Fruit fly (Drosophila melanogaster) whole organism, embryonic: ENCODE measurements around the gene CG6142.

Source experiments
- Bdp1 ChIP-seq: fragments of 200-800 bp; sonication (Bioruptor generic); optimal IDR thresholded peaks from 3 replicates; lab custom pipeline; 2016; ENCODE audit warnings: missing biosample characterization, missing genetic modification characterization
- BtbVII ChIP-seq: fragments of 200-800 bp; sonication (Bioruptor generic); optimal IDR thresholded peaks from 3 replicates; lab custom pipeline; 2017; ENCODE audit warnings: missing biosample characterization, mild to moderate bottlenecking, missing genetic modification characterization
- CG10654 ChIP-seq: fragments of 200-800 bp; sonication (Bioruptor generic); optimal IDR thresholded peaks from 2 replicates; lab custom pipeline; 2016; ENCODE audit warnings: missing biosample characterization, missing genetic modification characterization
- CG11696 ChIP-seq: fragments of 200-800 bp; sonication (Bioruptor generic); IDR thresholded peaks from 2 replicates; pipeline ENCODE4 v1.3.6; 2022; ENCODE audit warnings: missing biosample characterization, missing genetic modification characterization
- CG11723 ChIP-seq: fragments of 200-800 bp; sonication (Bioruptor generic); optimal IDR thresholded peaks from 2 replicates; lab custom pipeline; 2017; ENCODE audit warnings: missing biosample characterization, mild to moderate bottlenecking, missing genetic modification characterization
- CG12769 ChIP-seq: fragments of 200-800 bp; sonication (Bioruptor generic); optimal IDR thresholded peaks from 2 replicates; lab custom pipeline; 2019; ENCODE audit warnings: missing biosample characterization, mild to moderate bottlenecking, missing genetic modification characterization, moderate library complexity
- CG13624 ChIP-seq: fragments of 200-800 bp; sonication (Bioruptor generic); optimal IDR thresholded peaks from 2 replicates; lab custom pipeline; 2016; ENCODE audit warnings: missing biosample characterization, missing genetic modification characterization
- CG14965 ChIP-seq: fragments of 200-800 bp; sonication (Bioruptor generic); optimal IDR thresholded peaks from 2 replicates; lab custom pipeline; 2016; ENCODE audit warnings: missing biosample characterization, missing genetic modification characterization, borderline replicate concordance
- CG15601 ChIP-seq: fragments of 200-800 bp; sonication (Bioruptor generic); optimal IDR thresholded peaks from 3 replicates; lab custom pipeline; 2019; ENCODE audit warnings: missing biosample characterization, mild to moderate bottlenecking, missing genetic modification characterization, moderate library complexity
- CG1603 ChIP-seq: fragments of 200-800 bp; sonication (Bioruptor generic); optimal IDR thresholded peaks from 2 replicates; lab custom pipeline; 2019; ENCODE audit warnings: missing biosample characterization, mild to moderate bottlenecking, missing genetic modification characterization, moderate library complexity
- CG16779 ChIP-seq: fragments of 200-800 bp; sonication (Bioruptor generic); IDR thresholded peaks from 2 replicates; pipeline ENCODE4 v1.3.6; 2022; ENCODE audit warnings: missing biosample characterization, missing genetic modification characterization
- CG18764 ChIP-seq: fragments of 200-800 bp; sonication (Bioruptor generic); optimal IDR thresholded peaks from 3 replicates; lab custom pipeline; 2016; ENCODE audit warnings: missing biosample characterization, missing genetic modification characterization
- CG2120 ChIP-seq: fragments of 200-800 bp; sonication (Bioruptor generic); optimal IDR thresholded peaks from 3 replicates; lab custom pipeline; 2016; ENCODE audit warnings: missing biosample characterization, missing genetic modification characterization
- CG30403 ChIP-seq: fragments of 200-800 bp; sonication (Bioruptor generic); optimal IDR thresholded peaks from 3 replicates; lab custom pipeline; 2016; ENCODE audit warnings: missing biosample characterization, missing genetic modification characterization
- CG31224 ChIP-seq: fragments of 200-800 bp; sonication (Bioruptor generic); IDR thresholded peaks from 2 replicates; pipeline ENCODE4 v1.3.6; 2022; ENCODE audit warnings: missing biosample characterization, missing genetic modification characterization
- CG31365 ChIP-seq: fragments of 200-800 bp; sonication (Bioruptor generic); optimal IDR thresholded peaks from 2 replicates; lab custom pipeline; 2018; ENCODE audit warnings: missing biosample characterization, mild to moderate bottlenecking, missing genetic modification characterization
- CG31441 ChIP-seq: fragments of 200-800 bp; sonication (Bioruptor generic); IDR thresholded peaks from 2 replicates; pipeline ENCODE4 v1.3.6; 2022; ENCODE audit warnings: missing biosample characterization, missing genetic modification characterization
- CG3838 ChIP-seq: fragments of 200-800 bp; sonication (Bioruptor generic); optimal IDR thresholded peaks from 3 replicates; lab custom pipeline; 2016; ENCODE audit warnings: missing biosample characterization, missing genetic modification characterization
- CG4820 ChIP-seq: fragments of 200-800 bp; sonication (Bioruptor generic); optimal IDR thresholded peaks from 3 replicates; lab custom pipeline; 2016; ENCODE audit warnings: missing biosample characterization, missing genetic modification characterization
- CG6791 ChIP-seq: fragments of 200-800 bp; sonication (Bioruptor generic); IDR thresholded peaks from 3 replicates; pipeline ENCODE4 v1.3.6; 2022; ENCODE audit warnings: missing biosample characterization, missing genetic modification characterization; ENCODE audit not compliant: partially characterized antibody
- CG6854 ChIP-seq: fragments of 200-800 bp; sonication (Bioruptor generic); optimal IDR thresholded peaks from 3 replicates; lab custom pipeline; 2017; ENCODE audit warnings: missing biosample characterization, mild to moderate bottlenecking, missing genetic modification characterization
- CG7556 ChIP-seq: fragments of 200-800 bp; sonication (Bioruptor generic); optimal IDR thresholded peaks from 2 replicates; lab custom pipeline; 2017; ENCODE audit warnings: missing biosample characterization, mild to moderate bottlenecking, missing genetic modification characterization
- CG7928 ChIP-seq: fragments of 200-800 bp; sonication (Bioruptor generic); optimal IDR thresholded peaks from 2 replicates; lab custom pipeline; 2017; ENCODE audit warnings: missing biosample characterization, mild to moderate bottlenecking, missing genetic modification characterization
- Ets65A ChIP-seq: fragments of 200-800 bp; sonication (Bioruptor generic); peaks from one replicate; lab custom pipeline; 2016; ENCODE audit warnings: missing biosample characterization, missing genetic modification characterization
- HHEX ChIP-seq: fragments of 200-800 bp; sonication (Bioruptor generic); optimal IDR thresholded peaks from 3 replicates; lab custom pipeline; 2017; ENCODE audit warnings: missing biosample characterization, mild to moderate bottlenecking, missing genetic modification characterization, missing genetic modification reagents
- Hand ChIP-seq: fragments of 200-800 bp; sonication (Bioruptor generic); optimal IDR thresholded peaks from 2 replicates; lab custom pipeline; 2017; ENCODE audit warnings: mild to moderate bottlenecking, missing biosample characterization, missing genetic modification reagents, missing genetic modification characterization
- HmgD ChIP-seq: fragments of 200-800 bp; sonication (Bioruptor generic); optimal IDR thresholded peaks from 3 replicates; lab custom pipeline; 2016; ENCODE audit warnings: missing biosample characterization, missing genetic modification characterization
- Hr39 ChIP-seq: fragments of >200 bp; optimal IDR thresholded peaks from 2 replicates; lab custom pipeline; 2017
- Ptx1 ChIP-seq: fragments of 200-800 bp; sonication (Bioruptor generic); IDR thresholded peaks from 2 replicates; pipeline ENCODE4 v1.3.6; 2022; ENCODE audit warnings: missing biosample characterization, missing genetic modification characterization
- Stat92E ChIP-seq, 3 experiments: fragments of >200 bp in 2 of 3; fragments of 200-800 bp in 1 of 3; sonication (Bioruptor generic) in 1 of 3; optimal IDR thresholded peaks; 2 replicates each; lab custom pipeline; 2017 to 2019; ENCODE audit warnings: missing biosample characterization in 3 of 3, missing genetic modification characterization in 3 of 3, mild to moderate bottlenecking in 1 of 3, moderate library complexity in 1 of 3
- Trl ChIP-seq, 3 experiments: fragments of >200 bp in 2 of 3; fragments of 200-800 bp in 1 of 3; sonication (Bioruptor generic) in 1 of 3; optimal IDR thresholded peaks; 2 replicates in 1 of 3; 3 replicates in 2 of 3; lab custom pipeline; 2016 to 2017; ENCODE audit warnings: missing biosample characterization in 1 of 3, missing genetic modification characterization in 1 of 3
- ac ChIP-seq: fragments of 200-800 bp; sonication (Bioruptor generic); optimal IDR thresholded peaks from 3 replicates; lab custom pipeline; 2017; ENCODE audit warnings: missing biosample characterization, mild to moderate bottlenecking, missing genetic modification characterization
- bsh ChIP-seq, 2 experiments: fragments of 200-800 bp; sonication (Bioruptor generic); optimal IDR thresholded peaks; 2 replicates each; lab custom pipeline; 2017 to 2018; ENCODE audit warnings: mild to moderate bottlenecking in 2 of 2, missing biosample characterization in 2 of 2, missing genetic modification characterization in 2 of 2, moderate library complexity in 1 of 2
- corto ChIP-seq: fragments of 200-800 bp; sonication (Bioruptor generic); optimal IDR thresholded peaks from 2 replicates; lab custom pipeline; 2016; ENCODE audit warnings: missing biosample characterization, mild to moderate bottlenecking, missing genetic modification characterization, moderate library complexity
- cwo ChIP-seq: fragments of 200-800 bp; sonication (Bioruptor generic); optimal IDR thresholded peaks from 3 replicates; lab custom pipeline; 2017; ENCODE audit warnings: missing biosample characterization, missing genetic modification characterization, mild to moderate bottlenecking, moderate library complexity, missing genetic modification reagents
- da ChIP-seq: fragments of 200-800 bp; sonication (Bioruptor generic); optimal IDR thresholded peaks from 2 replicates; lab custom pipeline; 2016; ENCODE audit warnings: missing biosample characterization, missing genetic modification characterization
- exex ChIP-seq: fragments of 200-800 bp; sonication (Bioruptor generic); optimal IDR thresholded peaks from 4 replicates; lab custom pipeline; 2018; ENCODE audit warnings: missing biosample characterization, mild to moderate bottlenecking, missing genetic modification characterization, moderate library complexity
- fd96Cb ChIP-seq: fragments of 200-800 bp; sonication (Bioruptor generic); optimal IDR thresholded peaks from 2 replicates; lab custom pipeline; 2018; ENCODE audit warnings: missing biosample characterization, mild to moderate bottlenecking, missing genetic modification characterization, moderate library complexity
- insv ChIP-seq, 2 experiments: fragments of 200-800 bp; sonication (Bioruptor generic); optimal IDR thresholded peaks; 3 replicates each; lab custom pipeline; 2016 to 2018; ENCODE audit warnings: missing biosample characterization in 2 of 2, missing genetic modification characterization in 2 of 2
- jigr1 ChIP-seq: fragments of 200-800 bp; sonication (Bioruptor generic); IDR thresholded peaks from 3 replicates; pipeline ENCODE4 v1.3.6; 2022; ENCODE audit warnings: missing biosample characterization, missing genetic modification characterization
- nau ChIP-seq: fragments of 200-800 bp; sonication (Bioruptor generic); optimal IDR thresholded peaks from 3 replicates; lab custom pipeline; 2017; ENCODE audit warnings: missing biosample characterization, mild to moderate bottlenecking, missing genetic modification characterization, missing genetic modification reagents
- onecut ChIP-seq: fragments of 200-800 bp; sonication (Bioruptor generic); IDR thresholded peaks from 2 replicates; pipeline ENCODE4 v1.3.6; 2022; ENCODE audit warnings: missing biosample characterization, missing genetic modification characterization
- peb ChIP-seq: fragments of 200-800 bp; sonication (Bioruptor generic); IDR thresholded peaks from 2 replicates; pipeline ENCODE4 v1.3.6; 2022; ENCODE audit warnings: missing biosample characterization, missing genetic modification characterization
- ro ChIP-seq: fragments of 200-800 bp; sonication (Bioruptor generic); IDR thresholded peaks from 2 replicates; pipeline ENCODE4 v1.3.6; 2022; ENCODE audit warnings: missing biosample characterization, missing genetic modification characterization
- sc ChIP-seq, 3 experiments: fragments of >200 bp in 2 of 3; fragments of 200-800 bp in 1 of 3; sonication (Bioruptor generic) in 1 of 3; optimal IDR thresholded peaks; 2 replicates in 2 of 3; 3 replicates in 1 of 3; lab custom pipeline; 2017; ENCODE audit warnings: mild to moderate bottlenecking in 1 of 3, missing biosample characterization in 1 of 3, missing genetic modification characterization in 1 of 3, missing genetic modification reagents in 1 of 3
- seq ChIP-seq: fragments of 200-800 bp; sonication (Bioruptor generic); IDR thresholded peaks from 2 replicates; pipeline ENCODE4 v1.3.6; 2022; ENCODE audit warnings: missing biosample characterization, missing genetic modification characterization
- sob ChIP-seq: fragments of 200-800 bp; sonication (Bioruptor generic); IDR thresholded peaks from 2 replicates; pipeline ENCODE4 v1.3.6; 2022; ENCODE audit warnings: missing biosample characterization, missing genetic modification characterization
- trh ChIP-seq: fragments of 200-800 bp; sonication (Bioruptor generic); optimal IDR thresholded peaks from 2 replicates; lab custom pipeline; 2016; ENCODE audit warnings: missing biosample characterization, missing genetic modification characterization
- unc-4 ChIP-seq: fragments of 200-800 bp; sonication (Bioruptor generic); IDR thresholded peaks from 2 replicates; pipeline ENCODE4 v1.3.6; 2022; ENCODE audit warnings: missing biosample characterization, missing genetic modification characterization; ENCODE audit not compliant: partially characterized antibody
- zfh2 ChIP-seq: fragments of 200-800 bp; sonication (Bioruptor generic); optimal IDR thresholded peaks from 2 replicates; lab custom pipeline; 2016; ENCODE audit warnings: missing biosample characterization, missing genetic modification characterization

The CG6142 gene

dm6 chr3R:26172040-26172439 is 39.1 kb downstream of the CG6142 start (continued):
- TF ChIP-seq CG1603 (tag; lab: Kevin White, UChicago) = peak; percentile 10
- no peak for TF ChIP-seq sc (optimal IDR thresholded peaks at IDR 0.05; lab: Kevin White, UChicago)
- no peak for TF ChIP-seq sc (GFP tag; optimal IDR thresholded peaks at IDR 0.05; lab: Kevin White, UChicago)
- no peak for TF ChIP-seq CG14965 (GFP tag; lab: Kevin White, UChicago)
- peak; percentile 69 for TF ChIP-seq cwo (GFP tag; lab: Kevin White, UChicago)
- TF ChIP-seq CG11696 (GFP tag; lab: Robert Waterston, UW) = no peak
- no peak for TF ChIP-seq CG15601 (tag; lab: Kevin White, UChicago)
- no peak for TF ChIP-seq insv (GFP tag; optimal IDR thresholded peaks at IDR 0.05; lab: Kevin White, UChicago)
- peak; percentile 63 for TF ChIP-seq CG31441 (GFP tag; lab: Robert Waterston, UW)
- TF ChIP-seq sob (GFP tag; lab: Robert Waterston, UW) = peak; percentile 60
- no peak for TF ChIP-seq Bdp1 (GFP tag; lab: Kevin White, UChicago)
- TF ChIP-seq trh (GFP tag; lab: Kevin White, UChicago) = no peak
- TF ChIP-seq zfh2 (GFP tag; lab: Kevin White, UChicago) = peak; percentile 18
- peak; percentile 70 for TF ChIP-seq Ptx1
- no peak for TF ChIP-seq jigr1 (GFP tag; lab: Robert Waterston, UW)
- TF ChIP-seq CG13624 (GFP tag; lab: Kevin White, UChicago) = peak; percentile 68
- TF ChIP-seq seq (GFP tag; lab: Robert Waterston, UW) = 0 out of 2 replicates have a peak, but pooled peaks have one; percentile 14
- no peak for TF ChIP-seq CG16779 (GFP tag; lab: Robert Waterston, UW)
- TF ChIP-seq CG6854 = peak; percentile 68
- TF ChIP-seq exex (tag; lab: Kevin White, UChicago) = peak; percentile 31
- peak; percentile 52 for TF ChIP-seq CG4820 (GFP tag; lab: Kevin White, UChicago)
- peak; percentile 36 for TF ChIP-seq CG7556 (GFP tag; lab: Kevin White, UChicago)
- peak; percentile 1 for TF ChIP-seq CG31365 (tag; lab: Kevin White, UChicago)
- peak; percentile 37 for TF ChIP-seq CG18764 (GFP tag; lab: Kevin White, UChicago)
- TF ChIP-seq BtbVII (GFP tag; lab: Kevin White, UChicago) = peak; percentile 60
- TF ChIP-seq ac (GFP tag; lab: Kevin White, UChicago) = no peak
- TF ChIP-seq CG12769 (tag; lab: Kevin White, UChicago) = peak; percentile 15
- peak; percentile 65 for TF ChIP-seq HHEX (GFP tag; lab: Kevin White, UChicago)
- no peak for TF ChIP-seq da (GFP tag; lab: Kevin White, UChicago)
- TF ChIP-seq CG30403 (GFP tag; lab: Kevin White, UChicago) = peak; percentile 29
- TF ChIP-seq unc-4 (GFP tag; lab: Robert Waterston, UW) = no peak
- TF ChIP-seq fd96Cb (tag; lab: Kevin White, UChicago) = peak; percentile 45
- no peak for TF ChIP-seq bsh (GFP tag; optimal IDR thresholded peaks at IDR 0.05; lab: Kevin White, UChicago)
- no peak for TF ChIP-seq corto (GFP tag; lab: Kevin White, UChicago)
- TF ChIP-seq CG31224 (GFP tag; lab: Robert Waterston, UW) = no peak
- no peak; the same call in 1 of the 2 replicates for TF ChIP-seq onecut (GFP tag; lab: Robert Waterston, UW)
- TF ChIP-seq Ets65A (GFP tag; lab: Kevin White, UChicago) = peak; percentile 92
- TF ChIP-seq Stat92E (GFP tag; optimal IDR thresholded peaks at IDR 0.05; lab: Kevin White, UChicago) = no peak
- TF ChIP-seq ro (GFP tag; lab: Robert Waterston, UW) = no peak
- no peak for TF ChIP-seq peb (GFP tag; lab: Robert Waterston, UW)
- peak; percentile 72 for TF ChIP-seq CG2120
- no peak for TF ChIP-seq CG3838 (GFP tag; lab: Kevin White, UChicago)
- TF ChIP-seq CG7928 (GFP tag; lab: Kevin White, UChicago) = no peak
- TF ChIP-seq CG11723 (GFP tag; lab: Kevin White, UChicago) = peak; percentile 13
- peak; percentile 1 for TF ChIP-seq CG10654
- peak; percentile 38 for TF ChIP-seq nau (GFP tag; lab: Kevin White, UChicago)
- no peak for TF ChIP-seq HmgD (GFP tag; lab: Kevin White, UChicago)
- no peak for TF ChIP-seq CG6791
- no peak for TF ChIP-seq Trl (optimal IDR thresholded peaks at IDR 0.05; lab: Kevin White, UChicago)
- TF ChIP-seq Trl (GFP tag; optimal IDR thresholded peaks at IDR 0.05; lab: Kevin White, UChicago) = peak; percentile 27
- TF ChIP-seq Hand (GFP tag; lab: Kevin White, UChicago) = peak; percentile 39
- TF ChIP-seq Hr39 (lab: Kevin White, UChicago) = no peak
